Worm (Caenorhabditis elegans): ENCODE data around the gene eef-1A.1.

- TF ChIP-seq fos-1 (tag; optimal IDR thresholded peaks at IDR 0.05) = no peak
- no peak for TF ChIP-seq ztf-11 (tag; optimal IDR thresholded peaks at IDR 0.05)
- TF ChIP-seq zag-1 (tag; optimal IDR thresholded peaks at IDR 0.05) = no peak
- TF ChIP-seq fkh-10 (GFP tag; optimal IDR thresholded peaks at IDR 0.05) = no peak
- TF ChIP-seq elt-1 (tag; optimal IDR thresholded peaks at IDR 0.05) = no peak
- no peak for TF ChIP-seq aly-2 (tag; optimal IDR thresholded peaks at IDR 0.05)
- no peak for TF ChIP-seq nhr-23 (tag; optimal IDR thresholded peaks at IDR 0.05)
- TF ChIP-seq nhr-25 (tag; optimal IDR thresholded peaks at IDR 0.05) = no peak
- no peak for TF ChIP-seq skn-1 (tag; optimal IDR thresholded peaks at IDR 0.05)
- no peak for TF ChIP-seq ceh-16 (tag; optimal IDR thresholded peaks at IDR 0.05)
- TF ChIP-seq nhr-11 (tag; optimal IDR thresholded peaks at IDR 0.05) = no peak
- TF ChIP-seq lin-39 (tag; optimal IDR thresholded peaks at IDR 0.05) = no peak
- TF ChIP-seq nhr-67 (tag; optimal IDR thresholded peaks at IDR 0.05) = no peak
- TF ChIP-seq nhr-237 (tag; optimal IDR thresholded peaks at IDR 0.05) = no peak
Observed at ce11 chrIII:6945319-6945718, 26.2 kb downstream of the eef-1A.1 start.

Data from whole organism, L3 larva.